Fruit fly (Drosophila melanogaster) whole organism, prepupa: ENCODE measurements around the gene Hibch.

Experiments used
- CG10631 ChIP-seq: fragments of 200-800 bp; sonication (Bioruptor generic); optimal IDR thresholded peaks from 2 replicates; lab custom pipeline; 2016; ENCODE audit warnings: missing biosample characterization, missing genetic modification characterization
- CG6276 ChIP-seq: fragments of 200-800 bp; sonication (Bioruptor generic); optimal IDR thresholded peaks from 2 replicates; lab custom pipeline; 2017; ENCODE audit warnings: missing biosample characterization, mild to moderate bottlenecking, missing genetic modification characterization
- salr ChIP-seq, 2 experiments: fragments of 200-800 bp; sonication (Bioruptor generic); optimal IDR thresholded peaks; 3 replicates each; lab custom pipeline; 2016 to 2018; ENCODE audit warnings: missing biosample characterization in 2 of 2, missing genetic modification characterization in 2 of 2, mild to moderate bottlenecking in 1 of 2

dm6 chr3R:15330472-15330871, 26.6 kb upstream of the Hibch start, which contains the start of gene mRpL9:
- TF ChIP-seq salr (GFP tag; optimal IDR thresholded peaks at IDR 0.05; lab: Kevin White, UChicago) (no peak), CG6276 (no peak), CG10631 (GFP tag; lab: Kevin White, UChicago) (no peak)
